Fruit fly (Drosophila melanogaster) whole organism, prepupa: ENCODE results near the gene Zasp66.

Source experiments
- CG11902 ChIP-seq: fragments of 200-800 bp; sonication (Bioruptor generic); optimal IDR thresholded peaks from 3 replicates; lab custom pipeline; 2016; ENCODE audit warnings: missing biosample characterization, missing genetic modification characterization
- CG15336 ChIP-seq: fragments of 200-800 bp; sonication (Bioruptor generic); IDR thresholded peaks from 2 replicates; pipeline ENCODE4 v1.3.6; 2022; ENCODE audit warnings: missing biosample characterization, missing genetic modification characterization
- CG3032 ChIP-seq: fragments of 200-800 bp; optimal IDR thresholded peaks from 2 replicates; lab custom pipeline; 2019; ENCODE audit warnings: missing biosample characterization, mild to moderate bottlenecking, missing genetic modification characterization, moderate library complexity
- CG32006 ChIP-seq: fragments of 200-800 bp; sonication (Bioruptor generic); optimal IDR thresholded peaks from 3 replicates; lab custom pipeline; 2017; ENCODE audit warnings: missing biosample characterization, mild to moderate bottlenecking, missing genetic modification characterization
- CG3919 ChIP-seq: fragments of 200-800 bp; sonication (Bioruptor generic); optimal IDR thresholded peaks from 3 replicates; lab custom pipeline; 2016; ENCODE audit warnings: missing biosample characterization, missing genetic modification characterization
- CG6163 ChIP-seq: fragments of 200-800 bp; sonication (Bioruptor generic); IDR thresholded peaks from 3 replicates; pipeline ENCODE4 v1.3.6; 2022; ENCODE audit warnings: missing biosample characterization, missing genetic modification characterization
- CG8119 ChIP-seq: fragments of 200-800 bp; sonication (Bioruptor generic); IDR thresholded peaks from 3 replicates; pipeline ENCODE4 v1.3.6; 2022; ENCODE audit warnings: missing biosample characterization, missing genetic modification characterization
- CG8319 ChIP-seq: fragments of 200-800 bp; sonication (Bioruptor generic); optimal IDR thresholded peaks from 3 replicates; lab custom pipeline; 2016; ENCODE audit warnings: missing biosample characterization, missing genetic modification characterization
- CG8632 ChIP-seq: fragments of 200-800 bp; sonication (Bioruptor generic); optimal IDR thresholded peaks from 3 replicates; lab custom pipeline; 2016; ENCODE audit warnings: missing biosample characterization, missing genetic modification characterization
- Eip78C ChIP-seq: fragments of 200-800 bp; sonication (Bioruptor generic); peaks from one replicate; lab custom pipeline; 2016; ENCODE audit warnings: missing biosample characterization, missing genetic modification characterization
- Eip93F ChIP-seq: fragments of 200-800 bp; sonication (Bioruptor generic); optimal IDR thresholded peaks from 2 replicates; lab custom pipeline; 2016; ENCODE audit warnings: missing biosample characterization, mild to moderate bottlenecking, missing genetic modification characterization
- Ets96B ChIP-seq: fragments of 200-800 bp; optimal IDR thresholded peaks from 2 replicates; lab custom pipeline; 2019; ENCODE audit warnings: missing biosample characterization, mild to moderate bottlenecking, missing genetic modification characterization, moderate library complexity
- Hr4 ChIP-seq: fragments of 200-800 bp; sonication (Bioruptor generic); optimal IDR thresholded peaks from 3 replicates; lab custom pipeline; 2016; ENCODE audit warnings: missing biosample characterization, missing genetic modification characterization
- Lpt ChIP-seq: fragments of 200-800 bp; sonication (Bioruptor generic); optimal IDR thresholded peaks from 3 replicates; lab custom pipeline; 2016; ENCODE audit warnings: missing biosample characterization, missing genetic modification characterization
- Sox14 ChIP-seq: fragments of 200-800 bp; sonication (Bioruptor generic); optimal IDR thresholded peaks from 3 replicates; lab custom pipeline; 2016; ENCODE audit warnings: missing biosample characterization, missing genetic modification characterization
- achi ChIP-seq: fragments of 200-800 bp; sonication (Bioruptor generic); optimal IDR thresholded peaks from 3 replicates; lab custom pipeline; 2016; ENCODE audit warnings: missing biosample characterization, missing genetic modification characterization
- cyc ChIP-seq: fragments of 200-800 bp; sonication (Bioruptor generic); optimal IDR thresholded peaks from 3 replicates; lab custom pipeline; 2016; ENCODE audit warnings: missing biosample characterization, missing genetic modification characterization
- dac ChIP-seq: fragments of 200-800 bp; sonication (Bioruptor generic); optimal IDR thresholded peaks from 2 replicates; lab custom pipeline; 2017; ENCODE audit warnings: missing biosample characterization, mild to moderate bottlenecking, missing genetic modification characterization
- dsx ChIP-seq: fragments of 200-800 bp; optimal IDR thresholded peaks from 3 replicates; lab custom pipeline; 2019; ENCODE audit warnings: missing biosample characterization, mild to moderate bottlenecking, missing genetic modification characterization, moderate library complexity; ENCODE audit not compliant: poor library complexity, severe bottlenecking
- eg ChIP-seq: fragments of 200-800 bp; sonication (Bioruptor generic); IDR thresholded peaks from 3 replicates; pipeline ENCODE4 v1.3.6; 2022; ENCODE audit warnings: missing biosample characterization, missing genetic modification characterization
- esn ChIP-seq: fragments of 200-800 bp; sonication (Bioruptor generic); optimal IDR thresholded peaks from 2 replicates; lab custom pipeline; 2016; ENCODE audit warnings: missing biosample characterization, mild to moderate bottlenecking, missing genetic modification characterization, moderate library complexity
- fd85E ChIP-seq: fragments of 200-800 bp; sonication (Bioruptor generic); optimal IDR thresholded peaks from 3 replicates; lab custom pipeline; 2016; ENCODE audit warnings: missing biosample characterization, missing genetic modification characterization
- fkh ChIP-seq: fragments of 200-800 bp; sonication (Bioruptor generic); optimal IDR thresholded peaks from 3 replicates; lab custom pipeline; 2017; ENCODE audit warnings: missing biosample characterization, mild to moderate bottlenecking, missing genetic modification characterization, moderate library complexity
- net ChIP-seq: fragments of 200-800 bp; sonication (Bioruptor generic); optimal IDR thresholded peaks from 3 replicates; lab custom pipeline; 2016; ENCODE audit warnings: missing biosample characterization, missing genetic modification characterization
- salr ChIP-seq, 2 experiments: fragments of 200-800 bp; sonication (Bioruptor generic); optimal IDR thresholded peaks; 3 replicates each; lab custom pipeline; 2016 to 2018; ENCODE audit warnings: missing biosample characterization in 2 of 2, missing genetic modification characterization in 2 of 2, mild to moderate bottlenecking in 1 of 2
- svp ChIP-seq: fragments of 200-800 bp; sonication (Bioruptor generic); peaks from one replicate; lab custom pipeline; 2016; ENCODE audit warnings: missing biosample characterization, missing genetic modification characterization

The Zasp66 gene

dm6 chr3L:8675545-8676084, 51.4 kb downstream of the Zasp66 start, which contains the start of gene hry (continued):
- TF ChIP-seq fd85E (peak; percentile 59), Eip93F (GFP tag; lab: Kevin White, UChicago) (peak; percentile 85), CG3919 (GFP tag; lab: Kevin White, UChicago) (peak; percentile 67), CG32006 (GFP tag; lab: Kevin White, UChicago) (peak; percentile 0), Lpt (GFP tag; lab: Kevin White, UChicago) (peak; percentile 29), dac (GFP tag; lab: Kevin White, UChicago) (no peak), salr (GFP tag; optimal IDR thresholded peaks at IDR 0.05; lab: Kevin White, UChicago) (no peak), net (GFP tag; lab: Kevin White, UChicago) (peak; percentile 65)

- peak; percentile 56 for TF ChIP-seq eg (GFP tag; lab: Robert Waterston, UW)
- no peak for TF ChIP-seq achi (GFP tag; lab: Kevin White, UChicago)
- TF ChIP-seq, all 60 proteins: peak for 1
Observed at dm6 chr3L:8676500-8676899, 52.3 kb downstream of the Zasp66 start.

- TF ChIP-seq CG6163 (no peak), CG3032 (tag; lab: Kevin White, UChicago) (no peak), eg (GFP tag; lab: Robert Waterston, UW) (no peak), fd85E (no peak), dac (GFP tag; lab: Kevin White, UChicago) (no peak), net (GFP tag; lab: Kevin White, UChicago) (no peak), CG3919 (GFP tag; lab: Kevin White, UChicago) (no peak), cyc (GFP tag; lab: Kevin White, UChicago) (no peak), Ets96B (tag; lab: Kevin White, UChicago) (no peak)
Observed at dm6 chr3L:8677774-8678173, 53.6 kb downstream of the Zasp66 start.

- TF ChIP-seq Hr4 (GFP tag; lab: Kevin White, UChicago) (no peak), Sox14 (GFP tag; lab: Kevin White, UChicago) (no peak), svp (GFP tag; lab: Kevin White, UChicago) (no peak)
Observed at dm6 chr3L:8680353-8680752, 56.2 kb downstream of the Zasp66 start.

- TF ChIP-seq CG11902 (GFP tag; lab: Kevin White, UChicago) = no peak
- no peak for TF ChIP-seq esn (GFP tag; lab: Kevin White, UChicago)
- peak; percentile 83 for TF ChIP-seq svp (GFP tag; lab: Kevin White, UChicago)
- TF ChIP-seq dsx = no peak
- TF ChIP-seq CG8119 = no peak
- no peak for TF ChIP-seq CG15336 (GFP tag; lab: Robert Waterston, UW)
- no peak for TF ChIP-seq Eip93F (GFP tag; lab: Kevin White, UChicago)
- no peak for TF ChIP-seq cyc (GFP tag; lab: Kevin White, UChicago)
- peak; percentile 33 for TF ChIP-seq Eip78C (GFP tag; lab: Kevin White, UChicago)
- TF ChIP-seq CG8632 (GFP tag; lab: Kevin White, UChicago) = no peak
- TF ChIP-seq eg (GFP tag; lab: Robert Waterston, UW) = 0 out of 3 replicates have a peak, but pooled peaks have one; percentile 27
- TF ChIP-seq achi (GFP tag; lab: Kevin White, UChicago) = no peak
- TF ChIP-seq Hr4 (GFP tag; lab: Kevin White, UChicago) = no peak
- TF ChIP-seq CG8319 = no peak
- no peak for TF ChIP-seq CG3919 (GFP tag; lab: Kevin White, UChicago)
Observed at dm6 chr3L:8681271-8681670, 57.1 kb downstream of the Zasp66 start.

- TF ChIP-seq fkh (GFP tag; lab: Kevin White, UChicago) (peak; percentile 47), CG32006 (GFP tag; lab: Kevin White, UChicago) (no peak)
Observed at dm6 chr3L:8681896-8682550, 57.9 kb downstream of the Zasp66 start.
